Worm (Caenorhabditis elegans) whole organism, midembryonic: ENCODE measurements around the gene K02A6.2.

Experiments used
- T22C8.4 ChIP-seq: fragments of 200-800 bp; sonication (Bioruptor generic); IDR thresholded peaks from 2 replicates; pipeline ENCODE4 v1.3.6; 2022; ENCODE audit warnings: missing genetic modification characterization, missing compliant biosample characterization
- cog-1 ChIP-seq: sonication (generic microtip); optimal IDR thresholded peaks from 2 replicates; lab custom pipeline; 2016; ENCODE audit warnings: missing genetic modification characterization, missing compliant biosample characterization
- flt-1 ChIP-seq: fragments of 200-800 bp; sonication (Bioruptor generic); IDR thresholded peaks from 2 replicates; pipeline ENCODE4 v1.3.6; 2022; ENCODE audit warnings: missing genetic modification characterization, missing compliant biosample characterization
- klf-2 ChIP-seq: fragments of 200-800 bp; sonication (Bioruptor generic); conservative IDR thresholded peaks from 2 replicates; pipeline ENCODE4 v1.3.6; 2022; ENCODE audit warnings: missing genetic modification reagents, missing genetic modification characterization, missing compliant biosample characterization
- med-1 ChIP-seq: sonication (generic microtip); optimal IDR thresholded peaks from 2 replicates; lab custom pipeline; 2017; ENCODE audit warnings: missing genetic modification characterization, mild to moderate bottlenecking, missing compliant biosample characterization, antibody characterized with exemption, missing genetic modification reagents; ENCODE audit not compliant: insufficient read depth
- ref-1 ChIP-seq: fragments of 200-800 bp; sonication (Bioruptor generic); conservative IDR thresholded peaks from 2 replicates; pipeline ENCODE4 v1.3.6; 2022; ENCODE audit warnings: missing genetic modification reagents, missing genetic modification characterization, missing compliant biosample characterization
- ztf-23 ChIP-seq: fragments of 200-800 bp; sonication (Bioruptor generic); IDR thresholded peaks from 2 replicates; pipeline ENCODE4 v1.3.6; 2022; ENCODE audit warnings: missing genetic modification reagents, missing genetic modification characterization, missing compliant biosample characterization
- ztf-29 ChIP-seq: fragments of 200-800 bp; sonication (Bioruptor generic); IDR thresholded peaks from 2 replicates; pipeline ENCODE4 v1.3.6; 2022; ENCODE audit warnings: missing genetic modification reagents, missing genetic modification characterization, missing compliant biosample characterization

- TF ChIP-seq flt-1 (GFP tag; lab: Robert Waterston, UW) (no peak), ref-1 (GFP tag; lab: Robert Waterston, UW) (no peak), T22C8.4 (no peak), cog-1 (tag; lab: Kevin White, UChicago) (no peak), klf-2 (GFP tag; lab: Robert Waterston, UW) (no peak), med-1 (GFP tag; lab: Kevin White, UChicago) (no peak), ztf-23 (GFP tag; lab: Robert Waterston, UW) (no peak), ztf-29 (GFP tag; lab: Robert Waterston, UW) (no peak)
Measured at ce11 chrX:8268083-8268482, 43.3 kb upstream of the K02A6.2 start.
